Worm (Caenorhabditis elegans): ENCODE results near the gene sbp-1.

- TF ChIP-seq fos-1 (tag; optimal IDR thresholded peaks at IDR 0.05) (no peak), egl-27 (tag; optimal IDR thresholded peaks at IDR 0.05) (no peak)
Measured at ce11 chrIII:11477307-11477706, 34.9 kb upstream of the sbp-1 start.
